Worm (Caenorhabditis elegans) whole organism, young adult: Measurements from ENCODE around the gene K05F1.14.
A peak's percentile ranks its signal among the peaks of the same experiment; 100 is the strongest.

Source experiments
- B0019.2 ChIP-seq: fragments of 200-800 bp; sonication (Bioruptor generic); conservative IDR thresholded peaks from 2 replicates; pipeline ENCODE4 v1.3.6; 2022; ENCODE audit warnings: missing genetic modification reagents, missing genetic modification characterization, missing compliant biosample characterization
- B0035.1 ChIP-seq: sonication (generic microtip); optimal IDR thresholded peaks from 2 replicates; lab custom pipeline; 2016; ENCODE audit warnings: missing genetic modification characterization, mild to moderate bottlenecking, missing compliant biosample characterization, missing genotype, missing genetic modification reagents
- B0261.1 ChIP-seq: sonication (generic microtip); optimal IDR thresholded peaks from 2 replicates; lab custom pipeline; 2016; ENCODE audit warnings: mild to moderate bottlenecking, missing genetic modification characterization, moderate library complexity, missing compliant biosample characterization
- B0336.3 ChIP-seq: fragments of 200-800 bp; sonication (Bioruptor generic); IDR thresholded peaks from 2 replicates; pipeline ENCODE4 v1.3.6; 2022; ENCODE audit warnings: missing genetic modification characterization, missing compliant biosample characterization
- F33H1.4 ChIP-seq: fragments of 200-800 bp; sonication (Bioruptor generic); IDR thresholded peaks from 2 replicates; pipeline ENCODE4 v1.3.6; 2022; ENCODE audit warnings: missing genetic modification reagents, missing genetic modification characterization, missing compliant biosample characterization
- F37B4.10 ChIP-seq: fragments of 200-800 bp; sonication (Bioruptor generic); IDR thresholded peaks from 2 replicates; pipeline ENCODE4 v1.3.6; 2022; ENCODE audit warnings: missing genetic modification characterization, missing compliant biosample characterization
- F52B5.7 ChIP-seq: sonication (generic microtip); optimal IDR thresholded peaks from 2 replicates; lab custom pipeline; 2016; ENCODE audit warnings: mild to moderate bottlenecking, missing genetic modification characterization, missing compliant biosample characterization
- F57A8.1 ChIP-seq: fragments of 200-800 bp; sonication (Bioruptor generic); optimal IDR thresholded peaks from 2 replicates; lab custom pipeline; 2018; ENCODE audit warnings: mild to moderate bottlenecking, missing genetic modification characterization, moderate library complexity, missing compliant biosample characterization
- K11D2.4 ChIP-seq: fragments of 200-800 bp; sonication (Bioruptor generic); IDR thresholded peaks from 2 replicates; pipeline ENCODE4 v1.3.6; 2022; ENCODE audit warnings: missing genetic modification reagents, missing genetic modification characterization, missing compliant biosample characterization
- K12H6.12 ChIP-seq: fragments of 200-800 bp; sonication (Bioruptor generic); optimal IDR thresholded peaks from 2 replicates; lab custom pipeline; 2018; ENCODE audit warnings: mild to moderate bottlenecking, missing genetic modification characterization, missing compliant biosample characterization
- Y56A3A.18 ChIP-seq: fragments of 200-800 bp; sonication (Bioruptor generic); IDR thresholded peaks from 2 replicates; pipeline ENCODE4 v1.3.6; 2022; ENCODE audit warnings: missing genetic modification reagents, missing genetic modification characterization, missing compliant biosample characterization
- ama-1 ChIP-seq, 3 experiments: fragments of 150-350 bp in 1 of 3; sonication (generic microtip) in 2 of 3; optimal IDR thresholded peaks; 2 replicates each; lab custom pipeline; 2014 to 2018; ENCODE audit warnings: missing biosample characterization in 2 of 3, missing genetic modification characterization in 2 of 3, missing genetic modification reagents in 2 of 3
- aptf-2 ChIP-seq: fragments of 200-800 bp; sonication (Bioruptor generic); conservative IDR thresholded peaks from 2 replicates; pipeline ENCODE4 v1.3.6; 2022; ENCODE audit warnings: missing genetic modification reagents, missing genetic modification characterization, missing compliant biosample characterization
- aptf-3 ChIP-seq: fragments of 200-800 bp; sonication (Bioruptor generic); IDR thresholded peaks from 2 replicates; pipeline ENCODE4 v1.3.6; 2022; ENCODE audit warnings: missing genetic modification characterization, missing compliant biosample characterization
- athp-1 ChIP-seq: sonication (generic microtip); optimal IDR thresholded peaks from 2 replicates; lab custom pipeline; 2017; ENCODE audit warnings: mild to moderate bottlenecking, missing genetic modification characterization, missing compliant biosample characterization
- attf-5 ChIP-seq: fragments of 200-800 bp; sonication (Bioruptor generic); optimal IDR thresholded peaks from 2 replicates; lab custom pipeline; 2018; ENCODE audit warnings: mild to moderate bottlenecking, missing genetic modification characterization, missing compliant biosample characterization
- ceh-40 ChIP-seq: fragments of 200-800 bp; sonication (Bioruptor generic); IDR thresholded peaks from 2 replicates; pipeline ENCODE4 v1.3.6; 2022; ENCODE audit warnings: missing genetic modification characterization, missing compliant biosample characterization
- ceh-79 ChIP-seq: sonication (generic microtip); optimal IDR thresholded peaks from 2 replicates; lab custom pipeline; 2017; ENCODE audit warnings: mild to moderate bottlenecking, missing genetic modification characterization, missing compliant biosample characterization
- dpff-1 ChIP-seq: sonication (generic microtip); optimal IDR thresholded peaks from 2 replicates; lab custom pipeline; 2017; ENCODE audit warnings: mild to moderate bottlenecking, missing genetic modification characterization, missing compliant biosample characterization
- dpl-1 ChIP-seq: fragments of 150-350 bp; optimal IDR thresholded peaks from 2 replicates; lab custom pipeline; 2014; ENCODE audit warnings: missing biosample characterization, missing genetic modification reagents, missing genetic modification characterization
- efl-1 ChIP-seq: fragments of 150-350 bp; optimal IDR thresholded peaks from 2 replicates; lab custom pipeline; 2014; ENCODE audit warnings: missing biosample characterization, missing genetic modification reagents, missing genetic modification characterization
- ekl-4 ChIP-seq: fragments of 200-800 bp; sonication (Bioruptor generic); IDR thresholded peaks from 2 replicates; pipeline ENCODE4 v1.3.6; 2022; ENCODE audit warnings: missing genetic modification reagents, missing genetic modification characterization, missing compliant biosample characterization
- him-1 ChIP-seq: sonication (generic microtip); optimal IDR thresholded peaks from 2 replicates; lab custom pipeline; 2016; ENCODE audit warnings: missing genotype, missing genetic modification reagents, missing genetic modification characterization, missing compliant biosample characterization
- hmg-1.2 ChIP-seq: fragments of 200-800 bp; sonication (Bioruptor generic); IDR thresholded peaks from 2 replicates; pipeline ENCODE4 v1.3.6; 2022; ENCODE audit warnings: missing genetic modification reagents, missing genetic modification characterization, missing compliant biosample characterization
- hrde-1 ChIP-seq: sonication (generic microtip); optimal IDR thresholded peaks from 2 replicates; lab custom pipeline; 2016; ENCODE audit warnings: missing genetic modification characterization, mild to moderate bottlenecking, missing compliant biosample characterization, moderate library complexity, missing genotype, missing genetic modification reagents, borderline replicate concordance
- let-526 ChIP-seq: fragments of 200-800 bp; sonication (Bioruptor generic); IDR thresholded peaks from 2 replicates; pipeline ENCODE4 v1.3.6; 2022; ENCODE audit warnings: missing genetic modification reagents, missing genetic modification characterization, missing compliant biosample characterization
- lin-35 ChIP-seq, 3 experiments: fragments of 150-350 bp in 2 of 3; sonication (generic microtip) in 1 of 3; optimal IDR thresholded peaks; 2 replicates each; lab custom pipeline; 2014 to 2018; ENCODE audit warnings: missing biosample characterization in 3 of 3, missing genetic modification characterization in 3 of 3, missing genetic modification reagents in 3 of 3
- lsy-27 ChIP-seq: sonication (generic microtip); optimal IDR thresholded peaks from 2 replicates; lab custom pipeline; 2017; ENCODE audit warnings: missing genetic modification characterization, mild to moderate bottlenecking, missing compliant biosample characterization, antibody characterized with exemption, missing genotype, borderline replicate concordance; ENCODE audit not compliant: insufficient read depth
- madf-10 ChIP-seq: sonication (generic microtip); optimal IDR thresholded peaks from 2 replicates; lab custom pipeline; 2016; ENCODE audit warnings: mild to moderate bottlenecking, missing genetic modification characterization, missing compliant biosample characterization
- madf-3 ChIP-seq: fragments of 200-800 bp; sonication (Bioruptor generic); IDR thresholded peaks from 2 replicates; pipeline ENCODE4 v1.3.6; 2022; ENCODE audit warnings: missing genetic modification reagents, missing genetic modification characterization, missing compliant biosample characterization
- madf-8 ChIP-seq: fragments of 200-800 bp; sonication (Bioruptor generic); conservative IDR thresholded peaks from 2 replicates; pipeline ENCODE4 v1.3.6; 2022; ENCODE audit warnings: missing genetic modification reagents, missing genetic modification characterization, missing compliant biosample characterization
- mel-28 ChIP-seq: sonication (generic microtip); optimal IDR thresholded peaks from 2 replicates; lab custom pipeline; 2016; ENCODE audit warnings: borderline replicate concordance, mild to moderate bottlenecking, missing genetic modification characterization, missing compliant biosample characterization
- nhr-120 ChIP-seq: fragments of 200-800 bp; sonication (Bioruptor generic); IDR thresholded peaks from 2 replicates; pipeline ENCODE4 v1.3.6; 2022; ENCODE audit warnings: missing genetic modification characterization, missing compliant biosample characterization
- nhr-80 ChIP-seq: sonication (generic microtip); optimal IDR thresholded peaks from 2 replicates; lab custom pipeline; 2016; ENCODE audit warnings: missing genetic modification characterization, missing compliant biosample characterization
- nhr-90 ChIP-seq: sonication (generic microtip); optimal IDR thresholded peaks from 2 replicates; lab custom pipeline; 2016; ENCODE audit warnings: missing genotype, mild to moderate bottlenecking, missing genetic modification characterization, missing compliant biosample characterization
- pbrm-1 ChIP-seq: fragments of 200-800 bp; sonication (Bioruptor generic); IDR thresholded peaks from 2 replicates; pipeline ENCODE4 v1.3.6; 2022; ENCODE audit warnings: missing genetic modification reagents, missing genetic modification characterization, missing compliant biosample characterization
- pha-4 ChIP-seq: fragments of 150-350 bp; sonication (generic microtip); optimal IDR thresholded peaks from 2 replicates; lab custom pipeline; 2014; ENCODE audit warnings: missing biosample characterization, missing genetic modification reagents, missing genetic modification characterization
- sdz-38 ChIP-seq: sonication (generic microtip); optimal IDR thresholded peaks from 2 replicates; lab custom pipeline; 2016; ENCODE audit warnings: missing genotype, missing genetic modification characterization, missing compliant biosample characterization
- sea-2 ChIP-seq: fragments of 200-800 bp; sonication (Bioruptor generic); IDR thresholded peaks from 2 replicates; pipeline ENCODE4 v1.3.6; 2022; ENCODE audit warnings: missing genetic modification characterization, missing compliant biosample characterization
- snpc-3.4 ChIP-seq: sonication (generic microtip); optimal IDR thresholded peaks from 2 replicates; lab custom pipeline; 2017; ENCODE audit warnings: missing genetic modification characterization, mild to moderate bottlenecking, missing compliant biosample characterization, antibody characterized with exemption, moderate library complexity, missing genotype, missing genetic modification reagents
- snpc-4 ChIP-seq, 5 experiments: fragments of 150-350 bp in 1 of 5; sonication (generic microtip) in 4 of 5; optimal IDR thresholded peaks; 2 replicates each; lab custom pipeline; 2014 to 2018; ENCODE audit warnings: missing genetic modification characterization in 5 of 5, missing biosample characterization in 3 of 5, antibody characterized with exemption in 2 of 5, mild to moderate bottlenecking in 2 of 5, missing compliant biosample characterization in 2 of 5, missing genotype in 2 of 5, moderate library complexity in 2 of 5, missing genetic modification reagents in 1 of 5
- tbp1 ChIP-seq: fragments of 200-800 bp; sonication (Bioruptor generic); optimal IDR thresholded peaks from 2 replicates; lab custom pipeline; 2018; ENCODE audit warnings: mild to moderate bottlenecking, missing genetic modification characterization, missing compliant biosample characterization
- zfh-2 ChIP-seq: fragments of 200-800 bp; sonication (Bioruptor generic); conservative IDR thresholded peaks from 2 replicates; pipeline ENCODE4 v1.3.6; 2022; ENCODE audit warnings: missing genetic modification reagents, missing genetic modification characterization, missing compliant biosample characterization
- ztf-22 ChIP-seq: fragments of 200-800 bp; sonication (Bioruptor generic); optimal IDR thresholded peaks from 2 replicates; lab custom pipeline; 2018; ENCODE audit warnings: mild to moderate bottlenecking, missing genetic modification characterization, moderate library complexity, missing compliant biosample characterization
- ztf-25 ChIP-seq: fragments of 200-800 bp; sonication (Bioruptor generic); IDR thresholded peaks from 2 replicates; pipeline ENCODE4 v1.3.6; 2022; ENCODE audit warnings: missing genetic modification reagents, missing genetic modification characterization, missing compliant biosample characterization
- ztf-26 ChIP-seq: sonication (generic microtip); optimal IDR thresholded peaks from 2 replicates; lab custom pipeline; 2017; ENCODE audit warnings: missing genetic modification characterization, missing compliant biosample characterization
- ztf-28 ChIP-seq: fragments of 200-800 bp; sonication (Bioruptor generic); IDR thresholded peaks from 2 replicates; pipeline ENCODE4 v1.3.6; 2022; ENCODE audit warnings: missing genetic modification reagents, missing genetic modification characterization, missing compliant biosample characterization

Gene K05F1.14

ce11 chrII:5772547-5773142 is 19.7 kb downstream of the K05F1.14 start (continued):
- 0 out of 2 replicates have a peak, but pooled peaks have one; percentile 55 for TF ChIP-seq madf-3
- TF ChIP-seq ztf-25 (GFP tag; lab: Robert Waterston, UW): no peak
- TF ChIP-seq dpff-1 (tag; lab: Kevin White, UChicago): no peak
- TF ChIP-seq efl-1 (GFP tag; lab: Kevin White, UChicago): no peak
- no peak for TF ChIP-seq hrde-1
- no peak for TF ChIP-seq lsy-27 (tag; lab: Kevin White, UChicago)
- no peak for TF ChIP-seq snpc-3.4 (tag; lab: Kevin White, UChicago)
- TF ChIP-seq B0261.1 (tag; lab: Kevin White, UChicago): peak; percentile 90
- TF ChIP-seq lin-35 (GFP tag; optimal IDR thresholded peaks at IDR 0.05; lab: Kevin White, UChicago): no peak
- peak; percentile 13 for TF ChIP-seq K12H6.12 (tag; lab: Kevin White, UChicago)
- peak; percentile 59; the same call in 1 of the 2 replicates for TF ChIP-seq zfh-2 (GFP tag; lab: Robert Waterston, UW)
- no peak for TF ChIP-seq sea-2 (GFP tag; lab: Robert Waterston, UW)
- TF ChIP-seq attf-5 (GFP tag; lab: Kevin White, UChicago): peak; percentile 35
- no peak for TF ChIP-seq aptf-3 (GFP tag; lab: Robert Waterston, UW)
- TF ChIP-seq ama-1 (optimal IDR thresholded peaks at IDR 0.05; lab: Kevin White, UChicago): no peak
- no peak for TF ChIP-seq ama-1 (GFP tag; optimal IDR thresholded peaks at IDR 0.05; lab: Kevin White, UChicago)
- no peak for TF ChIP-seq nhr-80
- peak; percentile 12 for TF ChIP-seq F52B5.7 (tag; lab: Kevin White, UChicago)
- TF ChIP-seq ztf-26: no peak
- peak; percentile 78 for TF ChIP-seq hmg-1.2
- no peak for TF ChIP-seq pha-4 (tag; lab: Kevin White, UChicago)
- no peak for TF ChIP-seq B0035.1 (tag; lab: Kevin White, UChicago)
- TF ChIP-seq K11D2.4 (GFP tag; lab: Robert Waterston, UW): 0 out of 2 replicates have a peak, but pooled peaks have one; percentile 54
- TF ChIP-seq B0019.2 (GFP tag; lab: Robert Waterston, UW): no peak
- no peak for TF ChIP-seq ceh-79
- 0 out of 2 replicates have a peak, but pooled peaks have one; percentile 40 for TF ChIP-seq pbrm-1 (GFP tag; lab: Robert Waterston, UW)
- TF ChIP-seq madf-8 (GFP tag; lab: Robert Waterston, UW): no peak
- TF ChIP-seq Y56A3A.18 (GFP tag; lab: Robert Waterston, UW): peak; percentile 55; the same call in 1 of the 2 replicates
- TF ChIP-seq sdz-38 (tag; lab: Kevin White, UChicago): no peak
- no peak for TF ChIP-seq ztf-22 (GFP tag; lab: Kevin White, UChicago)
- peak; percentile 58 for TF ChIP-seq nhr-90 (tag; lab: Kevin White, UChicago)
- no peak for TF ChIP-seq F37B4.10 (GFP tag; lab: Robert Waterston, UW)
- TF ChIP-seq ceh-40 (GFP tag; lab: Robert Waterston, UW): no peak
- TF ChIP-seq ztf-28 (GFP tag; lab: Robert Waterston, UW): 0 out of 2 replicates have a peak, but pooled peaks have one; percentile 50
- TF ChIP-seq athp-1 (tag; lab: Kevin White, UChicago): no peak
- TF ChIP-seq him-1 (tag; lab: Kevin White, UChicago): peak; percentile 80
- peak; percentile 95 for TF ChIP-seq tbp1 (GFP tag; lab: Kevin White, UChicago)
- TF ChIP-seq nhr-120: no peak
- 0 out of 2 replicates have a peak, but pooled peaks have one; percentile 11 for TF ChIP-seq ekl-4
- TF ChIP-seq F57A8.1 (GFP tag; lab: Kevin White, UChicago): no peak
- 0 out of 2 replicates have a peak, but pooled peaks have one; percentile 13 for TF ChIP-seq F33H1.4
- no peak for TF ChIP-seq aptf-2
- TF ChIP-seq let-526 (GFP tag; lab: Robert Waterston, UW): peak; percentile 68; the same call in 1 of the 2 replicates
- peak; percentile 25 for TF ChIP-seq madf-10 (tag; lab: Kevin White, UChicago)
- no peak for TF ChIP-seq snpc-4 (GFP tag; optimal IDR thresholded peaks at IDR 0.05; lab: Kevin White, UChicago)
- peak in 3 of 4 experiments; percentile 0 to 70 (median 62) for TF ChIP-seq snpc-4 (tag; optimal IDR thresholded peaks at IDR 0.05; lab: Kevin White, UChicago)
- no peak for TF ChIP-seq mel-28 (tag; lab: Kevin White, UChicago)
- TF ChIP-seq dpl-1 (GFP tag; lab: Kevin White, UChicago): no peak
- TF ChIP-seq B0336.3 (GFP tag; lab: Robert Waterston, UW): no peak
